Worm (Caenorhabditis elegans) whole organism, L4 larva: ENCODE results near the gene panl-2.
A peak's percentile ranks its signal among the peaks of the same experiment; 100 is the strongest.

Experiments used
- ama-1 ChIP-seq: fragments of 150-350 bp; optimal IDR thresholded peaks from 2 replicates; lab custom pipeline; 2014; ENCODE audit warnings: inconsistent platforms, mixed read lengths
- daf-19 ChIP-seq: fragments of 200-800 bp; sonication (Bioruptor generic); conservative IDR thresholded peaks from 2 replicates; pipeline ENCODE4 v1.3.6; 2022; ENCODE audit warnings: missing genetic modification characterization, missing compliant biosample characterization
- fkh-10 ChIP-seq: fragments of 150-350 bp; optimal IDR thresholded peaks from 2 replicates; lab custom pipeline; 2014; ENCODE audit warnings: missing biosample characterization, missing genetic modification reagents, missing genetic modification characterization
- nhr-25 ChIP-seq: sonication (generic microtip); optimal IDR thresholded peaks from 2 replicates; lab custom pipeline; 2017; ENCODE audit warnings: missing genetic modification characterization, mild to moderate bottlenecking, missing compliant biosample characterization, antibody characterized with exemption, moderate library complexity, borderline replicate concordance; ENCODE audit not compliant: insufficient read depth
- nhr-77 ChIP-seq: fragments of 150-350 bp; optimal IDR thresholded peaks from 2 replicates; lab custom pipeline; 2014; ENCODE audit warnings: missing biosample characterization, missing genetic modification characterization
- snpc-4 ChIP-seq: fragments of 150-350 bp; optimal IDR thresholded peaks from 2 replicates; lab custom pipeline; 2014; ENCODE audit warnings: missing biosample characterization, missing genetic modification characterization
- unc-62 ChIP-seq, 3 experiments: fragments of 150-350 bp in 1 of 3; sonication (generic microtip); optimal IDR thresholded peaks in 2 of 3; peaks in 1 of 3; 1 replicate in 1 of 3; 2 replicates in 2 of 3; lab custom pipeline; 2014 to 2017; ENCODE audit warnings: missing biosample characterization in 3 of 3, missing genetic modification characterization in 3 of 3, missing genetic modification reagents in 3 of 3, missing genotype in 1 of 3

- TF ChIP-seq nhr-77 (tag; lab: Kevin White, UChicago), result no peak
- TF ChIP-seq ama-1 (lab: Kevin White, UChicago), result no peak
- TF ChIP-seq daf-19 (GFP tag; lab: Robert Waterston, UW), result no peak
- TF ChIP-seq unc-62 (GFP tag; optimal IDR thresholded peaks at IDR 0.05 in 1 of 2; lab: Kevin White, UChicago), result peak in 1 of 2 experiments; percentile 85
- TF ChIP-seq unc-62 (tag; optimal IDR thresholded peaks at IDR 0.05; lab: Kevin White, UChicago), result no peak
- TF ChIP-seq snpc-4 (tag; lab: Kevin White, UChicago), result no peak
- TF ChIP-seq nhr-25 (tag; lab: Kevin White, UChicago), result no peak
- no peak for TF ChIP-seq fkh-10 (GFP tag; lab: Kevin White, UChicago)
Measured at ce11 chrIII:6953978-6954377, 14.0 kb downstream of the panl-2 start.
